Fruit fly (Drosophila melanogaster): ENCODE results near the gene Task7.
A peak's percentile ranks its signal among the peaks of the same experiment; 100 is the strongest.

Task7 gene

dm6 chr3R:9428988-9429387 is 16.9 kb upstream of the Task7 start (continued):
- TF ChIP-seq Nf-YC (tag; optimal IDR thresholded peaks at IDR 0.05) (no peak), Dref (GFP tag; IDR thresholded peaks at IDR 0.05) (no peak), CG32532 (GFP tag; IDR thresholded peaks at IDR 0.05) (peak; percentile 73), CG1602 (GFP tag; optimal IDR thresholded peaks at IDR 0.05) (no peak), sim (GFP tag; IDR thresholded peaks at IDR 0.05) (no peak), CG8290 (GFP tag; optimal IDR thresholded peaks at IDR 0.05) (peak; percentile 34), CG8290 (tag; optimal IDR thresholded peaks at IDR 0.05) (peak in 1 of 2 experiments; percentile 95), CG9215 (GFP tag; IDR thresholded peaks at IDR 0.05) (no peak; the same call in 1 of the 2 replicates), repo (GFP tag; optimal IDR thresholded peaks at IDR 0.05) (peak; percentile 18), vnd (GFP tag; IDR thresholded peaks at IDR 0.05; ENCODE audit: partially characterized antibody) (no peak), CG10147 (GFP tag; optimal IDR thresholded peaks at IDR 0.05) (peak; percentile 17), CG17829 (tag; optimal IDR thresholded peaks at IDR 0.05) (peak; percentile 53), gcm2 (GFP tag; optimal IDR thresholded peaks at IDR 0.05) (no peak), CG17802 (tag; optimal IDR thresholded peaks at IDR 0.05) (no peak), corto (GFP tag; optimal IDR thresholded peaks at IDR 0.05) (peak; percentile 63), ato (GFP tag; IDR thresholded peaks at IDR 0.05; ENCODE audit: partially characterized antibody) (no peak), gro (GFP tag; optimal IDR thresholded peaks at IDR 0.05) (peak; percentile 69), Taf1 (GFP tag; IDR thresholded peaks at IDR 0.05) (peak; percentile 41; the same call in 1 of the 2 replicates), Atf-2 (GFP tag; optimal IDR thresholded peaks at IDR 0.05) (peak; percentile 38), fu2 (GFP tag; optimal IDR thresholded peaks at IDR 0.05) (peak; percentile 50), CG2202 (tag; optimal IDR thresholded peaks at IDR 0.05) (peak; percentile 20), ab (GFP tag; optimal IDR thresholded peaks at IDR 0.05) (no peak), trh (GFP tag; optimal IDR thresholded peaks at IDR 0.05) (no peak), Antp (GFP tag; optimal IDR thresholded peaks at IDR 0.05) (peak; percentile 49), CG15011 (GFP tag; optimal IDR thresholded peaks at IDR 0.05) (peak; percentile 61), btn (GFP tag; optimal IDR thresholded peaks at IDR 0.05) (no peak), Mad (GFP tag; optimal IDR thresholded peaks at IDR 0.05) (peak; percentile 38), crp (GFP tag; optimal IDR thresholded peaks at IDR 0.05) (no peak), Kr (GFP tag; optimal IDR thresholded peaks at IDR 0.05) (no peak), CG2116 (GFP tag; optimal IDR thresholded peaks at IDR 0.05) (no peak), knrl (GFP tag; IDR thresholded peaks at IDR 0.05; ENCODE audit: partially characterized antibody) (no peak), Side (GFP tag; optimal IDR thresholded peaks at IDR 0.05) (peak; percentile 61), Nf-YA (GFP tag; IDR thresholded peaks at IDR 0.05) (peak; percentile 44; the same call in 1 of the 2 replicates), wor (GFP tag; IDR thresholded peaks at IDR 0.05) (no peak), Ssrp (tag; optimal IDR thresholded peaks at IDR 0.05) (peak; percentile 4), CG18476 (GFP tag; optimal IDR thresholded peaks at IDR 0.05) (peak; percentile 20)

- peak; percentile 99 to 100 for TF ChIP-seq Trl (optimal IDR thresholded peaks at IDR 0.05)
- TF ChIP-seq Trl (GFP tag; optimal IDR thresholded peaks at IDR 0.05) = peak; percentile 62
- peak; percentile 58; the same call in 1 of the 2 replicates for TF ChIP-seq hbn (GFP tag; IDR thresholded peaks at IDR 0.05; ENCODE audit: partially characterized antibody)
- no peak for TF ChIP-seq danr (GFP tag; IDR thresholded peaks at IDR 0.05)
- TF ChIP-seq CG16813 (GFP tag; IDR thresholded peaks at IDR 0.05; ENCODE audit: partially characterized antibody) = no peak
- no peak for TF ChIP-seq disco-r (GFP tag; optimal IDR thresholded peaks at IDR 0.05)
- peak; percentile 25 for TF ChIP-seq CG13424 (tag; optimal IDR thresholded peaks at IDR 0.05)
- TF ChIP-seq sd (tag; optimal IDR thresholded peaks at IDR 0.05) = peak; percentile 89
- peak; percentile 43; the same call in 1 of the 2 replicates for TF ChIP-seq vvl (GFP tag; IDR thresholded peaks at IDR 0.05)
- TF ChIP-seq nerfin-2 (GFP tag; IDR thresholded peaks at IDR 0.05; ENCODE audit: partially characterized antibody) = no peak
- no peak for TF ChIP-seq nmo (GFP tag; optimal IDR thresholded peaks at IDR 0.05)
- peak; percentile 79 for TF ChIP-seq gro (GFP tag; optimal IDR thresholded peaks at IDR 0.05)
- no peak for TF ChIP-seq CG10565 (GFP tag; optimal IDR thresholded peaks at IDR 0.05)
- peak; percentile 3 for TF ChIP-seq Mad (GFP tag; optimal IDR thresholded peaks at IDR 0.05)
- peak; percentile 51; the same call in 3 of the 4 replicates for TF ChIP-seq Dll (GFP tag; IDR thresholded peaks at IDR 0.05; ENCODE audit: partially characterized antibody)
- no peak for TF ChIP-seq ind (GFP tag; optimal IDR thresholded peaks at IDR 0.05)
- peak in 1 of 2 experiments; percentile 86 for TF ChIP-seq insv (GFP tag; optimal IDR thresholded peaks at IDR 0.05)
- no peak for TF ChIP-seq CG9932 (GFP tag; IDR thresholded peaks at IDR 0.05)
Observed at dm6 chr3R:9428189-9428699, 16.2 kb upstream of the Task7 start.

All from whole organism, embryonic.